Fruit fly (Drosophila melanogaster): ENCODE data around the gene CG31220.

The CG31220 gene

dm6 chr3R:19642893-19643270, 5.4 kb upstream of the CG31220 start (continued):
- TF ChIP-seq HLH4C (GFP tag; IDR thresholded peaks at IDR 0.05; ENCODE audit: partially characterized antibody) (peak; percentile 53; the same call in 1 of the 3 replicates), CG13287 (GFP tag; IDR thresholded peaks at IDR 0.05; ENCODE audit: partially characterized antibody) (peak; percentile 80), bbx (GFP tag; IDR thresholded peaks at IDR 0.05; ENCODE audit: partially characterized antibody) (peak; percentile 88), mld (GFP tag; IDR thresholded peaks at IDR 0.05; ENCODE audit: partially characterized antibody) (peak; percentile 67; the same call in 2 of the 3 replicates), E2f1 (GFP tag; IDR thresholded peaks at IDR 0.05) (peak; percentile 23; the same call in 1 of the 2 replicates), MESR4 (GFP tag; optimal IDR thresholded peaks at IDR 0.05) (no peak), row (GFP tag; IDR thresholded peaks at IDR 0.05) (peak; percentile 40; the same call in 2 of the 3 replicates), bigmax (GFP tag; optimal IDR thresholded peaks at IDR 0.05) (no peak), CG11723 (GFP tag; optimal IDR thresholded peaks at IDR 0.05) (peak; percentile 14), CG17361 (GFP tag; IDR thresholded peaks at IDR 0.05) (peak; percentile 47; the same call in 1 of the 3 replicates), ewg (GFP tag; optimal IDR thresholded peaks at IDR 0.05) (no peak), Dbx (GFP tag; IDR thresholded peaks at IDR 0.05) (peak; percentile 37; the same call in 1 of the 3 replicates), Camta (GFP tag; optimal IDR thresholded peaks at IDR 0.05) (peak; percentile 11), CG6791 (GFP tag; IDR thresholded peaks at IDR 0.05; ENCODE audit: partially characterized antibody) (peak; percentile 91), CG14860 (GFP tag; IDR thresholded peaks at IDR 0.05; ENCODE audit: partially characterized antibody) (peak; percentile 68), p53 (GFP tag; optimal IDR thresholded peaks at IDR 0.05) (no peak), rib (GFP tag; IDR thresholded peaks at IDR 0.05) (peak; percentile 38; the same call in 1 of the 2 replicates), CG18011 (GFP tag; optimal IDR thresholded peaks at IDR 0.05) (peak; percentile 84), bcd (GFP tag; optimal IDR thresholded peaks at IDR 0.05) (no peak), crp (GFP tag; optimal IDR thresholded peaks at IDR 0.05) (peak; percentile 19 to 79), lab (GFP tag; optimal IDR thresholded peaks at IDR 0.05) (peak; percentile 21), slbo (GFP tag; IDR thresholded peaks at IDR 0.05) (peak; percentile 21; the same call in 1 of the 2 replicates), CG10654 (GFP tag; optimal IDR thresholded peaks at IDR 0.05) (no peak), Bgb (GFP tag; IDR thresholded peaks at IDR 0.05; ENCODE audit: partially characterized antibody) (peak; percentile 85), Dll (GFP tag; IDR thresholded peaks at IDR 0.05; ENCODE audit: partially characterized antibody) (peak; percentile 81), ato (GFP tag; IDR thresholded peaks at IDR 0.05; ENCODE audit: partially characterized antibody) (peak; percentile 76), CG6689 (GFP tag; IDR thresholded peaks at IDR 0.05) (no peak), Mrtf (GFP tag; IDR thresholded peaks at IDR 0.05) (0 out of 3 replicates have a peak, but pooled peaks have one; percentile 26), Lhr (GFP tag; optimal IDR thresholded peaks at IDR 0.05) (peak; percentile 1), Sry-δ (GFP tag; optimal IDR thresholded peaks at IDR 0.05) (peak; percentile 57), inv (GFP tag; IDR thresholded peaks at IDR 0.05; ENCODE audit: partially characterized antibody) (peak; percentile 53), CG34224 (GFP tag; IDR thresholded peaks at IDR 0.05; ENCODE audit: partially characterized antibody) (peak; percentile 62), Hmr (GFP tag; optimal IDR thresholded peaks at IDR 0.05) (peak; percentile 11), Dfd (GFP tag; optimal IDR thresholded peaks at IDR 0.05) (no peak), Meics (GFP tag; optimal IDR thresholded peaks at IDR 0.05) (no peak), her (GFP tag; optimal IDR thresholded peaks at IDR 0.05) (no peak), hbn (GFP tag; IDR thresholded peaks at IDR 0.05; ENCODE audit: partially characterized antibody) (peak; percentile 70), Pdp1 (GFP tag; optimal IDR thresholded peaks at IDR 0.05) (peak in 1 of 2 experiments; percentile 7), chinmo (GFP tag; IDR thresholded peaks at IDR 0.05; ENCODE audit: partially characterized antibody) (peak; percentile 80; the same call in 3 of the 4 replicates), CG16815 (GFP tag; optimal IDR thresholded peaks at IDR 0.05) (no peak), CG2116 (GFP tag; optimal IDR thresholded peaks at IDR 0.05) (peak; percentile 47), CG9437 (GFP tag; optimal IDR thresholded peaks at IDR 0.05) (peak; percentile 25), hb (GFP tag; IDR thresholded peaks at IDR 0.05; ENCODE audit: partially characterized antibody) (peak; percentile 69; the same call in 2 of the 3 replicates), sob (GFP tag; IDR thresholded peaks at IDR 0.05) (peak; percentile 70), pan (optimal IDR thresholded peaks at IDR 0.05) (no peak), pan (GFP tag; optimal IDR thresholded peaks at IDR 0.05 in 1 of 2, IDR thresholded peaks at IDR 0.05 in 1 of 2) (peak in 1 of 2 experiments; percentile 31), B-H2 (GFP tag; optimal IDR thresholded peaks at IDR 0.05) (peak; percentile 8), Xrp1 (GFP tag; IDR thresholded peaks at IDR 0.05) (0 out of 2 replicates have a peak, but pooled peaks have one; percentile 11)
